Worm (Caenorhabditis elegans) whole organism, midembryonic: Measurements from ENCODE around the gene Y82E9BR.10.
"Not testable (repeated sequence)": the region's sequence is repeated elsewhere in the genome, so short reads cannot be mapped to it uniquely, and the experiment has no call there.

ENCODE experiments used
- T22C8.4 ChIP-seq: fragments of 200-800 bp; sonication (Bioruptor generic); IDR thresholded peaks from 2 replicates; pipeline ENCODE4 v1.3.6; 2022; ENCODE audit warnings: missing genetic modification characterization, missing compliant biosample characterization
- cog-1 ChIP-seq: sonication (generic microtip); optimal IDR thresholded peaks from 2 replicates; lab custom pipeline; 2016; ENCODE audit warnings: missing genetic modification characterization, missing compliant biosample characterization
- flt-1 ChIP-seq: fragments of 200-800 bp; sonication (Bioruptor generic); IDR thresholded peaks from 2 replicates; pipeline ENCODE4 v1.3.6; 2022; ENCODE audit warnings: missing genetic modification characterization, missing compliant biosample characterization
- klf-2 ChIP-seq: fragments of 200-800 bp; sonication (Bioruptor generic); conservative IDR thresholded peaks from 2 replicates; pipeline ENCODE4 v1.3.6; 2022; ENCODE audit warnings: missing genetic modification reagents, missing genetic modification characterization, missing compliant biosample characterization
- med-1 ChIP-seq: sonication (generic microtip); optimal IDR thresholded peaks from 2 replicates; lab custom pipeline; 2017; ENCODE audit warnings: missing genetic modification characterization, mild to moderate bottlenecking, missing compliant biosample characterization, antibody characterized with exemption, missing genetic modification reagents; ENCODE audit not compliant: insufficient read depth
- tab-1 ChIP-seq: fragments of 200-800 bp; sonication (Bioruptor generic); IDR thresholded peaks from 2 replicates; pipeline ENCODE4 v1.3.6; 2022; ENCODE audit warnings: missing genetic modification characterization, missing compliant biosample characterization
- ztf-23 ChIP-seq: fragments of 200-800 bp; sonication (Bioruptor generic); IDR thresholded peaks from 2 replicates; pipeline ENCODE4 v1.3.6; 2022; ENCODE audit warnings: missing genetic modification reagents, missing genetic modification characterization, missing compliant biosample characterization
- ztf-29 ChIP-seq: fragments of 200-800 bp; sonication (Bioruptor generic); IDR thresholded peaks from 2 replicates; pipeline ENCODE4 v1.3.6; 2022; ENCODE audit warnings: missing genetic modification reagents, missing genetic modification characterization, missing compliant biosample characterization

DNA sequence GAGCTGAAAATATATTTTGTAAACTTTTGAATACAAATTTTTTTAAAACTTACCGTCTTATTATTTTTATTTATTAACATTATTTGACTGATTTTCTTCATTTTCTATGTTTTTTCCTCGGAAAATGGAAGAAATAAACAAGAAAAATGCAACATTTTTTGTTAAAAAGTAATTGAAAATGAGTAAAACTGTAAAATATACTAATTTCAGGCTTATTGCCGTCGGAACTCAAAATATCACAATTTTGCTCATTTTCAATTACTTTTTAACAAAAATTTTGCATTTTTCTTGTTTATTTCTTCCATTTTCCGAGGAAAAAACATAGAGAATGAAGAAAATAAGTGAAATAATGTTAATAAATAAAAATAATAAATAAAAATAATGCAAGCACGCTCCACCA, at the start of gene Y82E9BR.10:
- not testable (repeated sequence) for TF ChIP-seq klf-2; T22C8.4 (GFP tag; lab: Robert Waterston, UW); ztf-23 (GFP tag; lab: Robert Waterston, UW); med-1 (GFP tag; lab: Kevin White, UChicago); cog-1 (tag; lab: Kevin White, UChicago); tab-1 (GFP tag; lab: Robert Waterston, UW); flt-1 (GFP tag; lab: Robert Waterston, UW); ztf-29 (GFP tag; lab: Robert Waterston, UW)
